Fruit fly (Drosophila melanogaster) whole organism, embryonic: ENCODE measurements around the gene Surf1.

Source experiments
- Asciz ChIP-seq: fragments of 200-800 bp; sonication (Bioruptor generic); optimal IDR thresholded peaks from 2 replicates; lab custom pipeline; 2017; ENCODE audit warnings: missing biosample characterization, mild to moderate bottlenecking, missing genetic modification characterization, missing genetic modification reagents
- Bgb ChIP-seq: fragments of 200-800 bp; sonication (Bioruptor generic); IDR thresholded peaks from 2 replicates; pipeline ENCODE4 v1.3.6; 2022; ENCODE audit warnings: missing biosample characterization, missing genetic modification characterization; ENCODE audit not compliant: partially characterized antibody
- CG10543 ChIP-seq: fragments of 200-800 bp; sonication (Bioruptor generic); optimal IDR thresholded peaks from 3 replicates; lab custom pipeline; 2017; ENCODE audit warnings: missing biosample characterization, mild to moderate bottlenecking, missing genetic modification characterization, moderate library complexity
- CG10979 ChIP-seq: fragments of 200-800 bp; sonication (Bioruptor generic); optimal IDR thresholded peaks from 2 replicates; lab custom pipeline; 2018; ENCODE audit warnings: missing biosample characterization, mild to moderate bottlenecking, missing genetic modification characterization, moderate library complexity
- CG13287 ChIP-seq: fragments of 200-800 bp; sonication (Bioruptor generic); IDR thresholded peaks from 2 replicates; pipeline ENCODE4 v1.3.6; 2022; ENCODE audit warnings: missing biosample characterization, missing genetic modification characterization; ENCODE audit not compliant: partially characterized antibody
- CG14710 ChIP-seq: fragments of 200-800 bp; sonication (Bioruptor generic); optimal IDR thresholded peaks from 3 replicates; lab custom pipeline; 2019; ENCODE audit warnings: missing biosample characterization, mild to moderate bottlenecking, missing genetic modification characterization, moderate library complexity
- CG15073 ChIP-seq: fragments of 200-800 bp; sonication (Bioruptor generic); optimal IDR thresholded peaks from 2 replicates; lab custom pipeline; 2016; ENCODE audit warnings: missing biosample characterization, missing genetic modification characterization
- CG31441 ChIP-seq: fragments of 200-800 bp; sonication (Bioruptor generic); IDR thresholded peaks from 2 replicates; pipeline ENCODE4 v1.3.6; 2022; ENCODE audit warnings: missing biosample characterization, missing genetic modification characterization
- CG34224 ChIP-seq: fragments of 200-800 bp; sonication (Bioruptor generic); IDR thresholded peaks from 3 replicates; pipeline ENCODE4 v1.3.6; 2022; ENCODE audit warnings: missing biosample characterization, missing genetic modification characterization; ENCODE audit not compliant: partially characterized antibody
- CG5180 ChIP-seq: fragments of 200-800 bp; sonication (Bioruptor generic); optimal IDR thresholded peaks from 3 replicates; lab custom pipeline; 2017; ENCODE audit warnings: missing biosample characterization, missing genetic modification characterization, mild to moderate bottlenecking, moderate library complexity, missing genetic modification reagents
- CG6813 ChIP-seq: fragments of 200-800 bp; sonication (Bioruptor generic); optimal IDR thresholded peaks from 2 replicates; lab custom pipeline; 2017; ENCODE audit warnings: missing biosample characterization, missing genetic modification characterization, mild to moderate bottlenecking, moderate library complexity, missing genetic modification reagents
- CG6854 ChIP-seq: fragments of 200-800 bp; sonication (Bioruptor generic); optimal IDR thresholded peaks from 3 replicates; lab custom pipeline; 2017; ENCODE audit warnings: missing biosample characterization, mild to moderate bottlenecking, missing genetic modification characterization
- CG7556 ChIP-seq: fragments of 200-800 bp; sonication (Bioruptor generic); optimal IDR thresholded peaks from 2 replicates; lab custom pipeline; 2017; ENCODE audit warnings: missing biosample characterization, mild to moderate bottlenecking, missing genetic modification characterization
- CG8478 ChIP-seq: fragments of >200 bp; optimal IDR thresholded peaks from 2 replicates; lab custom pipeline; 2018
- Dip3 ChIP-seq: fragments of 200-800 bp; sonication (Bioruptor generic); optimal IDR thresholded peaks from 3 replicates; lab custom pipeline; 2016; ENCODE audit warnings: missing biosample characterization, missing genetic modification characterization
- Dp ChIP-seq: fragments of 200-800 bp; sonication (Bioruptor generic); optimal IDR thresholded peaks from 2 replicates; lab custom pipeline; 2018; ENCODE audit warnings: missing biosample characterization, mild to moderate bottlenecking, missing genetic modification characterization, moderate library complexity
- ERR ChIP-seq: fragments of 200-800 bp; sonication (Bioruptor generic); optimal IDR thresholded peaks from 2 replicates; lab custom pipeline; 2016; ENCODE audit warnings: missing biosample characterization, missing genetic modification characterization
- Fer2 ChIP-seq: fragments of 200-800 bp; sonication (Bioruptor generic); optimal IDR thresholded peaks from 2 replicates; lab custom pipeline; 2018; ENCODE audit warnings: missing biosample characterization, mild to moderate bottlenecking, missing genetic modification characterization, moderate library complexity
- H15 ChIP-seq: fragments of 200-800 bp; sonication (Bioruptor generic); IDR thresholded peaks from 3 replicates; pipeline ENCODE4 v1.3.6; 2022; ENCODE audit warnings: missing biosample characterization, missing genetic modification characterization
- Hey ChIP-seq: fragments of 200-800 bp; sonication (Bioruptor generic); optimal IDR thresholded peaks from 3 replicates; lab custom pipeline; 2018; ENCODE audit warnings: missing biosample characterization, mild to moderate bottlenecking, missing genetic modification characterization
- HmgD ChIP-seq: fragments of 200-800 bp; sonication (Bioruptor generic); optimal IDR thresholded peaks from 3 replicates; lab custom pipeline; 2016; ENCODE audit warnings: missing biosample characterization, missing genetic modification characterization
- Hr3 ChIP-seq: fragments of 200-800 bp; sonication (Bioruptor generic); optimal IDR thresholded peaks from 3 replicates; lab custom pipeline; 2016; ENCODE audit warnings: missing biosample characterization, missing genetic modification characterization
- Kr ChIP-seq: fragments of 200-800 bp; sonication (Bioruptor generic); optimal IDR thresholded peaks from 2 replicates; lab custom pipeline; 2017; ENCODE audit warnings: missing biosample characterization, mild to moderate bottlenecking, missing genetic modification characterization
- NC2β ChIP-seq: fragments of 200-800 bp; sonication (Bioruptor generic); optimal IDR thresholded peaks from 2 replicates; lab custom pipeline; 2016; ENCODE audit warnings: missing biosample characterization, missing genetic modification characterization
- ac ChIP-seq: fragments of 200-800 bp; sonication (Bioruptor generic); optimal IDR thresholded peaks from 3 replicates; lab custom pipeline; 2017; ENCODE audit warnings: missing biosample characterization, mild to moderate bottlenecking, missing genetic modification characterization
- ato ChIP-seq: fragments of 200-800 bp; sonication (Bioruptor generic); IDR thresholded peaks from 2 replicates; pipeline ENCODE4 v1.3.6; 2022; ENCODE audit warnings: missing biosample characterization, missing genetic modification characterization; ENCODE audit not compliant: partially characterized antibody
- az2 ChIP-seq: fragments of 200-800 bp; sonication (Bioruptor generic); optimal IDR thresholded peaks from 3 replicates; lab custom pipeline; 2016; ENCODE audit warnings: missing biosample characterization, missing genetic modification characterization
- bab2 ChIP-seq: fragments of 200-800 bp; sonication (Bioruptor generic); optimal IDR thresholded peaks from 2 replicates; lab custom pipeline; 2016; ENCODE audit warnings: missing biosample characterization, missing genetic modification characterization
- bcd ChIP-seq: fragments of 200-800 bp; sonication (Bioruptor generic); optimal IDR thresholded peaks from 2 replicates; lab custom pipeline; 2017; ENCODE audit warnings: missing biosample characterization, mild to moderate bottlenecking, missing genetic modification characterization
- bsh ChIP-seq, 2 experiments: fragments of 200-800 bp; sonication (Bioruptor generic); optimal IDR thresholded peaks; 2 replicates each; lab custom pipeline; 2017 to 2018; ENCODE audit warnings: mild to moderate bottlenecking in 2 of 2, missing biosample characterization in 2 of 2, missing genetic modification characterization in 2 of 2, moderate library complexity in 1 of 2
- caup ChIP-seq: fragments of 200-800 bp; sonication (Bioruptor generic); optimal IDR thresholded peaks from 3 replicates; lab custom pipeline; 2017; ENCODE audit warnings: missing biosample characterization, mild to moderate bottlenecking, missing genetic modification characterization, moderate library complexity; ENCODE audit not compliant: severe bottlenecking
- cg ChIP-seq: fragments of 200-800 bp; sonication (Bioruptor generic); optimal IDR thresholded peaks from 3 replicates; lab custom pipeline; 2019; ENCODE audit warnings: missing biosample characterization, mild to moderate bottlenecking, missing genetic modification characterization, moderate library complexity
- corto ChIP-seq: fragments of 200-800 bp; sonication (Bioruptor generic); optimal IDR thresholded peaks from 2 replicates; lab custom pipeline; 2016; ENCODE audit warnings: missing biosample characterization, mild to moderate bottlenecking, missing genetic modification characterization, moderate library complexity
- emc ChIP-seq: fragments of 200-800 bp; sonication (Bioruptor generic); optimal IDR thresholded peaks from 2 replicates; lab custom pipeline; 2016; ENCODE audit warnings: missing biosample characterization, missing genetic modification characterization
- eve ChIP-seq, 2 experiments: fragments of >200 bp; optimal IDR thresholded peaks; 2 replicates each; lab custom pipeline; 2017; ENCODE audit warnings: missing biosample characterization in 2 of 2, missing genetic modification characterization in 2 of 2
- exex ChIP-seq: fragments of 200-800 bp; sonication (Bioruptor generic); optimal IDR thresholded peaks from 4 replicates; lab custom pipeline; 2018; ENCODE audit warnings: missing biosample characterization, mild to moderate bottlenecking, missing genetic modification characterization, moderate library complexity
- ftz-f1 ChIP-seq: fragments of 200-800 bp; sonication (Bioruptor generic); optimal IDR thresholded peaks from 2 replicates; lab custom pipeline; 2016; ENCODE audit warnings: missing biosample characterization, missing genetic modification characterization
- gcm ChIP-seq: fragments of 200-800 bp; sonication (Bioruptor generic); optimal IDR thresholded peaks from 2 replicates; lab custom pipeline; 2019; ENCODE audit warnings: missing biosample characterization, mild to moderate bottlenecking, missing genetic modification characterization, moderate library complexity
- gem ChIP-seq: fragments of 200-800 bp; sonication (Bioruptor generic); optimal IDR thresholded peaks from 2 replicates; lab custom pipeline; 2019; ENCODE audit warnings: missing biosample characterization, mild to moderate bottlenecking, missing genetic modification characterization, moderate library complexity
- gfzf ChIP-seq: fragments of 200-800 bp; sonication (Bioruptor generic); optimal IDR thresholded peaks from 2 replicates; lab custom pipeline; 2016; ENCODE audit warnings: missing biosample characterization, mild to moderate bottlenecking, missing genetic modification characterization, moderate library complexity
- kni ChIP-seq: fragments of 200-800 bp; sonication (Bioruptor generic); optimal IDR thresholded peaks from 3 replicates; lab custom pipeline; 2017; ENCODE audit warnings: mild to moderate bottlenecking, missing biosample characterization, missing genetic modification reagents, missing genetic modification characterization
- org-1 ChIP-seq: fragments of 200-800 bp; sonication (Bioruptor generic); optimal IDR thresholded peaks from 2 replicates; lab custom pipeline; 2017; ENCODE audit warnings: missing biosample characterization, missing genetic modification characterization
- rib ChIP-seq: fragments of 200-800 bp; sonication (Bioruptor generic); IDR thresholded peaks from 2 replicates; pipeline ENCODE4 v1.3.6; 2022; ENCODE audit warnings: missing biosample characterization, missing genetic modification characterization
- sens-2 ChIP-seq: fragments of 200-800 bp; sonication (Bioruptor generic); IDR thresholded peaks from 2 replicates; pipeline ENCODE4 v1.3.6; 2022; ENCODE audit warnings: missing biosample characterization, missing genetic modification characterization
- stwl ChIP-seq: fragments of 200-800 bp; sonication (Bioruptor generic); optimal IDR thresholded peaks from 3 replicates; lab custom pipeline; 2018; ENCODE audit warnings: missing biosample characterization, mild to moderate bottlenecking, missing genetic modification characterization, moderate library complexity
- ttk ChIP-seq: fragments of 200-800 bp; sonication (Bioruptor generic); IDR thresholded peaks from 2 replicates; pipeline ENCODE4 v2.1.2; 2022; ENCODE audit warnings: missing biosample characterization, missing genetic modification characterization
- twi ChIP-seq: fragments of 200-800 bp; optimal IDR thresholded peaks from 2 replicates; lab custom pipeline; 2019; ENCODE audit warnings: missing biosample characterization, mild to moderate bottlenecking, missing genetic modification characterization, moderate library complexity
- usp ChIP-seq: fragments of >200 bp; optimal IDR thresholded peaks from 2 replicates; lab custom pipeline; 2017; ENCODE audit warnings: missing biosample characterization, missing genetic modification characterization
- wek ChIP-seq: fragments of 200-800 bp; sonication (Bioruptor generic); optimal IDR thresholded peaks from 3 replicates; lab custom pipeline; 2018; ENCODE audit warnings: missing biosample characterization, mild to moderate bottlenecking, missing genetic modification characterization, moderate library complexity

Surf1 gene

dm6 chr3L:6942103-6942830, 15.9 kb upstream of the Surf1 start (continued):
- TF ChIP-seq wek (GFP tag; lab: Kevin White, UChicago) (no peak), CG6813 (GFP tag; lab: Kevin White, UChicago) (no peak), CG5180 (GFP tag; lab: Kevin White, UChicago) (no peak), CG10979 (tag; lab: Kevin White, UChicago) (no peak), ato (peak; percentile 26; the same call in 1 of the 2 replicates), emc (no peak), usp (GFP tag; lab: Kevin White, UChicago) (no peak), CG6854 (GFP tag; lab: Kevin White, UChicago) (no peak), rib (GFP tag; lab: Robert Waterston, UW) (no peak), ttk (peak; percentile 68; the same call in 1 of the 2 replicates), stwl (tag; lab: Kevin White, UChicago) (peak; percentile 33), cg (peak; percentile 13), sens-2 (GFP tag; lab: Robert Waterston, UW) (no peak), CG14710 (tag; lab: Kevin White, UChicago) (no peak), CG34224 (GFP tag; lab: Robert Waterston, UW) (peak; percentile 60), corto (GFP tag; lab: Kevin White, UChicago) (no peak), bsh (GFP tag; optimal IDR thresholded peaks at IDR 0.05; lab: Kevin White, UChicago) (no peak), CG15073 (GFP tag; lab: Kevin White, UChicago) (no peak), Hey (tag; lab: Kevin White, UChicago) (no peak), CG8478 (lab: Kevin White, UChicago) (peak; percentile 1), Dp (no peak), Asciz (GFP tag; lab: Kevin White, UChicago) (no peak), bab2 (no peak), Kr (no peak), kni (GFP tag; lab: Kevin White, UChicago) (no peak), ac (no peak), caup (no peak), CG31441 (no peak), exex (tag; lab: Kevin White, UChicago) (no peak), CG10543 (no peak), Hr3 (GFP tag; lab: Kevin White, UChicago) (no peak), az2 (GFP tag; lab: Kevin White, UChicago) (no peak), HmgD (no peak), NC2β (no peak), gem (no peak), Fer2 (tag; lab: Kevin White, UChicago) (no peak), twi (tag; lab: Kevin White, UChicago) (no peak), gfzf (GFP tag; lab: Kevin White, UChicago) (no peak), bcd (GFP tag; lab: Kevin White, UChicago) (no peak), H15 (GFP tag; lab: Robert Waterston, UW) (no peak), CG7556 (no peak), CG13287 (peak; percentile 77), gcm (GFP tag; lab: Kevin White, UChicago) (no peak), ftz-f1 (peak; percentile 21), Dip3 (GFP tag; lab: Kevin White, UChicago) (no peak), eve (GFP tag; optimal IDR thresholded peaks at IDR 0.05; lab: Kevin White, UChicago) (no peak), ERR (GFP tag; lab: Kevin White, UChicago) (no peak), org-1 (no peak), Bgb (peak; percentile 44; the same call in 1 of the 2 replicates)
